Worm (Caenorhabditis elegans) whole organism, late embryonic: ENCODE results near the gene T19H12.3.

Source experiments
- K09A11.1 ChIP-seq: sonication (generic microtip); optimal IDR thresholded peaks from 2 replicates; lab custom pipeline; 2017; ENCODE audit warnings: antibody characterized with exemption, mild to moderate bottlenecking, missing genetic modification characterization, missing compliant biosample characterization; ENCODE audit not compliant: insufficient read depth
- ama-1 ChIP-seq: fragments of 150-350 bp; optimal IDR thresholded peaks from 2 replicates; lab custom pipeline; 2014
- ceh-18 ChIP-seq: sonication (generic microtip); optimal IDR thresholded peaks from 2 replicates; lab custom pipeline; 2016; ENCODE audit warnings: missing genetic modification characterization, missing compliant biosample characterization
- ceh-19 ChIP-seq: fragments of 200-800 bp; sonication (Bioruptor generic); optimal IDR thresholded peaks from 2 replicates; lab custom pipeline; 2018; ENCODE audit warnings: mild to moderate bottlenecking, missing genetic modification characterization, missing compliant biosample characterization
- ceh-22 ChIP-seq: sonication (generic microtip); optimal IDR thresholded peaks from 2 replicates; lab custom pipeline; 2017; ENCODE audit warnings: missing biosample characterization, missing genetic modification characterization
- ceh-30 ChIP-seq: fragments of 150-350 bp; optimal IDR thresholded peaks from 2 replicates; lab custom pipeline; 2014; ENCODE audit warnings: missing biosample characterization, missing genetic modification characterization
- ceh-31 ChIP-seq: sonication (generic microtip); optimal IDR thresholded peaks from 2 replicates; lab custom pipeline; 2016; ENCODE audit warnings: missing genetic modification characterization, missing compliant biosample characterization
- ceh-48 ChIP-seq: sonication (generic microtip); optimal IDR thresholded peaks from 2 replicates; lab custom pipeline; 2016; ENCODE audit warnings: missing genetic modification characterization, inconsistent platforms, missing compliant biosample characterization
- ceh-9 ChIP-seq: sonication (generic microtip); optimal IDR thresholded peaks from 2 replicates; lab custom pipeline; 2016; ENCODE audit warnings: mild to moderate bottlenecking, missing genetic modification characterization, inconsistent platforms, missing compliant biosample characterization
- dmd-4 ChIP-seq: sonication (generic microtip); optimal IDR thresholded peaks from 2 replicates; lab custom pipeline; 2016; ENCODE audit warnings: borderline replicate concordance, missing genetic modification characterization, missing compliant biosample characterization
- dve-1 ChIP-seq: sonication (generic microtip); optimal IDR thresholded peaks from 2 replicates; lab custom pipeline; 2017; ENCODE audit warnings: antibody characterized with exemption, mild to moderate bottlenecking, missing genetic modification characterization, missing compliant biosample characterization
- elt-2 ChIP-seq: sonication (generic microtip); optimal IDR thresholded peaks from 2 replicates; lab custom pipeline; 2016; ENCODE audit warnings: missing genetic modification reagents, missing genetic modification characterization, missing compliant biosample characterization
- elt-4 ChIP-seq: sonication (generic microtip); optimal IDR thresholded peaks from 2 replicates; lab custom pipeline; 2016; ENCODE audit warnings: missing genetic modification characterization, missing compliant biosample characterization
- eyg-1 ChIP-seq: sonication (generic microtip); optimal IDR thresholded peaks from 2 replicates; lab custom pipeline; 2016; ENCODE audit warnings: missing genotype, missing genetic modification characterization, missing compliant biosample characterization
- fax-1 ChIP-seq: sonication (generic microtip); optimal IDR thresholded peaks from 2 replicates; lab custom pipeline; 2016; ENCODE audit warnings: missing genotype, missing genetic modification characterization, missing compliant biosample characterization
- fkh-10 ChIP-seq: fragments of 150-350 bp; optimal IDR thresholded peaks from 2 replicates; lab custom pipeline; 2014; ENCODE audit warnings: missing biosample characterization, missing genetic modification reagents, missing genetic modification characterization
- fkh-6 ChIP-seq: sonication (generic microtip); optimal IDR thresholded peaks from 2 replicates; lab custom pipeline; 2016; ENCODE audit warnings: missing genetic modification characterization, missing compliant biosample characterization
- gmeb-2 ChIP-seq: sonication (generic microtip); optimal IDR thresholded peaks from 2 replicates; lab custom pipeline; 2016; ENCODE audit warnings: missing genetic modification characterization, inconsistent platforms, missing compliant biosample characterization
- hlh-6 ChIP-seq: sonication (generic microtip); optimal IDR thresholded peaks from 2 replicates; lab custom pipeline; 2016; ENCODE audit warnings: missing genotype, missing genetic modification characterization, missing compliant biosample characterization
- hlh-8 ChIP-seq: sonication (generic microtip); optimal IDR thresholded peaks from 2 replicates; lab custom pipeline; 2016; ENCODE audit warnings: missing genotype, missing genetic modification characterization, missing compliant biosample characterization
- lim-6 ChIP-seq: sonication (generic microtip); optimal IDR thresholded peaks from 2 replicates; lab custom pipeline; 2016; ENCODE audit warnings: missing genetic modification characterization, missing compliant biosample characterization
- lin-11 ChIP-seq: fragments of 200-800 bp; sonication (Bioruptor generic); optimal IDR thresholded peaks from 2 replicates; lab custom pipeline; 2018; ENCODE audit warnings: mild to moderate bottlenecking, missing genetic modification characterization, missing compliant biosample characterization
- mec-3 ChIP-seq: sonication (generic microtip); optimal IDR thresholded peaks from 2 replicates; lab custom pipeline; 2016; ENCODE audit warnings: borderline replicate concordance, missing genetic modification characterization, missing compliant biosample characterization
- nfya-1 ChIP-seq: sonication (generic microtip); optimal IDR thresholded peaks from 2 replicates; lab custom pipeline; 2017; ENCODE audit warnings: missing genetic modification characterization, mild to moderate bottlenecking, missing compliant biosample characterization, antibody characterized with exemption, moderate library complexity
- nhr-11 ChIP-seq: fragments of 150-350 bp; optimal IDR thresholded peaks from 2 replicates; lab custom pipeline; 2014; ENCODE audit warnings: missing biosample characterization, missing genetic modification characterization
- nhr-232 ChIP-seq: sonication (generic microtip); optimal IDR thresholded peaks from 2 replicates; lab custom pipeline; 2016; ENCODE audit warnings: missing genetic modification characterization, missing compliant biosample characterization
- npax-4 ChIP-seq: sonication (generic microtip); optimal IDR thresholded peaks from 2 replicates; lab custom pipeline; 2016; ENCODE audit warnings: missing genetic modification characterization, missing compliant biosample characterization
- odd-2 ChIP-seq: sonication (generic microtip); optimal IDR thresholded peaks from 2 replicates; lab custom pipeline; 2017; ENCODE audit warnings: antibody characterized with exemption, mild to moderate bottlenecking, missing genetic modification characterization, missing compliant biosample characterization
- pax-1 ChIP-seq: fragments of 150-350 bp; optimal IDR thresholded peaks from 2 replicates; lab custom pipeline; 2014; ENCODE audit warnings: missing biosample characterization, missing genetic modification characterization
- pha-2 ChIP-seq: sonication (generic microtip); optimal IDR thresholded peaks from 2 replicates; lab custom pipeline; 2017; ENCODE audit warnings: mild to moderate bottlenecking, missing genetic modification characterization, missing compliant biosample characterization
- pha-4 ChIP-seq: fragments of 150-350 bp; optimal IDR thresholded peaks from 2 replicates; lab custom pipeline; 2018; ENCODE audit warnings: missing biosample characterization, missing genetic modification reagents, missing genetic modification characterization
- pqm-1 ChIP-seq: sonication (generic microtip); optimal IDR thresholded peaks from 2 replicates; lab custom pipeline; 2016; ENCODE audit warnings: missing genetic modification characterization, missing compliant biosample characterization
- sox-2 ChIP-seq: fragments of 200-800 bp; sonication (Bioruptor generic); IDR thresholded peaks from 2 replicates; pipeline ENCODE4 v1.3.6; 2022; ENCODE audit warnings: missing genetic modification reagents, missing genetic modification characterization, missing compliant biosample characterization
- sox-4 ChIP-seq: sonication (generic microtip); optimal IDR thresholded peaks from 2 replicates; lab custom pipeline; 2017; ENCODE audit warnings: mild to moderate bottlenecking, missing genetic modification characterization, inconsistent platforms, missing compliant biosample characterization
- syd-9 ChIP-seq: sonication (generic microtip); optimal IDR thresholded peaks from 2 replicates; lab custom pipeline; 2016; ENCODE audit warnings: mild to moderate bottlenecking, missing genetic modification characterization, moderate library complexity, missing compliant biosample characterization
- ttx-3 ChIP-seq: sonication (generic microtip); optimal IDR thresholded peaks from 2 replicates; lab custom pipeline; 2016; ENCODE audit warnings: missing genetic modification reagents, missing genetic modification characterization, missing compliant biosample characterization
- unc-3 ChIP-seq, 2 experiments: fragments of 200-800 bp in 1 of 2; sonication (Bioruptor generic) in 1 of 2; sonication (generic microtip) in 1 of 2; conservative IDR thresholded peaks in 1 of 2; optimal IDR thresholded peaks in 1 of 2; 2 replicates each; pipeline versions ENCODE4 v1.3.6 to Lab custom; 2016 to 2022; ENCODE audit warnings: missing compliant biosample characterization in 2 of 2, missing genetic modification characterization in 2 of 2, missing genetic modification reagents in 1 of 2
- unc-42 ChIP-seq: sonication (generic microtip); optimal IDR thresholded peaks from 2 replicates; lab custom pipeline; 2016; ENCODE audit warnings: missing genotype, missing genetic modification characterization, missing compliant biosample characterization
- unc-55 ChIP-seq: sonication (generic microtip); optimal IDR thresholded peaks from 2 replicates; lab custom pipeline; 2017; ENCODE audit warnings: missing biosample characterization, missing genetic modification reagents, missing genetic modification characterization
- unc-86 ChIP-seq: sonication (generic microtip); optimal IDR thresholded peaks from 2 replicates; lab custom pipeline; 2016; ENCODE audit warnings: missing genetic modification characterization, missing compliant biosample characterization
- zip-5 ChIP-seq: sonication (generic microtip); optimal IDR thresholded peaks from 2 replicates; lab custom pipeline; 2016; ENCODE audit warnings: missing genetic modification characterization, missing compliant biosample characterization

T19H12.3 gene

ce11 chrV:4870627-4871026 is 14.8 kb upstream of the T19H12.3 start:
- TF ChIP-seq eyg-1 (tag; lab: Kevin White, UChicago) (no peak), fax-1 (no peak), unc-3 (GFP tag; conservative IDR thresholded peaks at IDR 0.05; lab: Robert Waterston, UW) (no peak), unc-3 (tag; optimal IDR thresholded peaks at IDR 0.05; lab: Kevin White, UChicago) (no peak), unc-42 (tag; lab: Kevin White, UChicago) (no peak), odd-2 (no peak), K09A11.1 (tag; lab: Kevin White, UChicago) (no peak), ceh-22 (tag; lab: Kevin White, UChicago) (no peak), dve-1 (tag; lab: Kevin White, UChicago) (no peak), lim-6 (tag; lab: Kevin White, UChicago) (no peak), ceh-31 (tag; lab: Kevin White, UChicago) (no peak)

- TF ChIP-seq nhr-11 = no peak
- no peak for TF ChIP-seq nhr-232 (tag; lab: Kevin White, UChicago)
- no peak for TF ChIP-seq odd-2
- no peak for TF ChIP-seq ceh-19 (GFP tag; lab: Kevin White, UChicago)
These were observed 13.5 kb upstream of the T19H12.3 start, which contains the start of gene srd-33 for ce11 chrV:4871992-4872391. Gene srd-33, plus strand, starts transcription at chrV:4872292.

- TF ChIP-seq ceh-31 (tag; lab: Kevin White, UChicago) (no peak), fkh-6 (no peak), sox-2 (no peak), npax-4 (no peak), mec-3 (tag; lab: Kevin White, UChicago) (no peak), hlh-6 (tag; lab: Kevin White, UChicago) (no peak), ceh-30 (tag; lab: Kevin White, UChicago) (no peak), ceh-48 (tag; lab: Kevin White, UChicago) (no peak), fkh-10 (no peak), dve-1 (tag; lab: Kevin White, UChicago) (no peak), ceh-22 (tag; lab: Kevin White, UChicago) (no peak)
These were observed 7.9 kb upstream of the T19H12.3 start, which contains the start of gene T19H12.6 for ce11 chrV:4877587-4877986. Gene T19H12.6, minus strand, starts transcription at chrV:4877687.

ce11 chrV:4879251-4879650 is 6.2 kb upstream of the T19H12.3 start, which contains the start of gene T19H12.15:
Gene T19H12.15, minus strand, starts transcription at chrV:4879351.
- no peak for TF ChIP-seq ceh-18 (tag; lab: Kevin White, UChicago)
- TF ChIP-seq pqm-1 (tag; lab: Kevin White, UChicago) = no peak
- TF ChIP-seq pha-2 (tag; lab: Kevin White, UChicago) = no peak
- TF ChIP-seq elt-4 = no peak
- no peak for TF ChIP-seq unc-55 (GFP tag; lab: Kevin White, UChicago)
- no peak for TF ChIP-seq hlh-6 (tag; lab: Kevin White, UChicago)
- TF ChIP-seq gmeb-2 (tag; lab: Kevin White, UChicago) = no peak
- TF ChIP-seq zip-5 (tag; lab: Kevin White, UChicago) = no peak
- no peak for TF ChIP-seq unc-3 (GFP tag; conservative IDR thresholded peaks at IDR 0.05; lab: Robert Waterston, UW)
- no peak for TF ChIP-seq unc-3 (tag; optimal IDR thresholded peaks at IDR 0.05; lab: Kevin White, UChicago)
- no peak for TF ChIP-seq nfya-1
- TF ChIP-seq dmd-4 (tag; lab: Kevin White, UChicago) = no peak
- TF ChIP-seq unc-42 (tag; lab: Kevin White, UChicago) = no peak
- no peak for TF ChIP-seq elt-2 (tag; lab: Kevin White, UChicago)
- TF ChIP-seq ttx-3 (tag; lab: Kevin White, UChicago) = no peak
- no peak for TF ChIP-seq fkh-10

- TF ChIP-seq syd-9 (tag; lab: Kevin White, UChicago) (no peak), sox-4 (tag; lab: Kevin White, UChicago) (no peak), ceh-9 (tag; lab: Kevin White, UChicago) (no peak), zip-5 (tag; lab: Kevin White, UChicago) (no peak), elt-2 (tag; lab: Kevin White, UChicago) (no peak), pax-1 (tag; lab: Kevin White, UChicago) (no peak), hlh-8 (tag; lab: Kevin White, UChicago) (no peak), mec-3 (tag; lab: Kevin White, UChicago) (no peak), dve-1 (tag; lab: Kevin White, UChicago) (no peak), ama-1 (no peak), lin-11 (tag; lab: Kevin White, UChicago) (no peak), unc-86 (tag; lab: Kevin White, UChicago) (no peak), pha-4 (no peak)
These were observed 4.1 kb upstream of the T19H12.3 start, which contains the start of gene str-32 for ce11 chrV:4881377-4881776. Gene str-32, minus strand, starts transcription at chrV:4881477.
